Fruit fly (Drosophila melanogaster) whole organism, pupa: ENCODE data around the gene CG6865.

Source experiments
- CG10348 ChIP-seq: fragments of 200-800 bp; sonication (Bioruptor generic); IDR thresholded peaks from 2 replicates; pipeline ENCODE4 v1.3.6; 2022; ENCODE audit warnings: missing biosample characterization, missing genetic modification characterization
- CG12605 ChIP-seq: fragments of 200-800 bp; sonication (Bioruptor generic); IDR thresholded peaks from 2 replicates; pipeline ENCODE4 v1.3.6; 2022; ENCODE audit warnings: missing biosample characterization, missing genetic modification characterization
- CG13204 ChIP-seq: fragments of 200-800 bp; sonication (Bioruptor generic); optimal IDR thresholded peaks from 2 replicates; lab custom pipeline; 2018; ENCODE audit warnings: missing biosample characterization, mild to moderate bottlenecking, missing genetic modification characterization, moderate library complexity
- CG14655 ChIP-seq: fragments of 200-800 bp; sonication (Bioruptor generic); optimal IDR thresholded peaks from 3 replicates; lab custom pipeline; 2017; ENCODE audit warnings: mild to moderate bottlenecking, missing biosample characterization, missing genetic modification reagents, missing genetic modification characterization
- CG15710 ChIP-seq: fragments of 200-800 bp; sonication (Bioruptor generic); optimal IDR thresholded peaks from 2 replicates; lab custom pipeline; 2018; ENCODE audit warnings: missing biosample characterization, mild to moderate bottlenecking, missing genetic modification characterization, moderate library complexity
- CG17806 ChIP-seq: fragments of 200-800 bp; sonication (Bioruptor generic); optimal IDR thresholded peaks from 2 replicates; lab custom pipeline; 2018; ENCODE audit warnings: missing biosample characterization, mild to moderate bottlenecking, missing genetic modification characterization, moderate library complexity
- CG32121 ChIP-seq: fragments of 200-800 bp; sonication (Bioruptor generic); IDR thresholded peaks from 2 replicates; pipeline ENCODE4 v1.3.6; 2022; ENCODE audit warnings: missing biosample characterization, missing genetic modification characterization
- CG34367 ChIP-seq: fragments of 200-800 bp; sonication (Bioruptor generic); optimal IDR thresholded peaks from 2 replicates; lab custom pipeline; 2018; ENCODE audit warnings: missing biosample characterization, mild to moderate bottlenecking, missing genetic modification characterization
- CG4496 ChIP-seq: fragments of 200-800 bp; sonication (Bioruptor generic); IDR thresholded peaks from 3 replicates; pipeline ENCODE4 v1.3.6; 2022; ENCODE audit warnings: missing biosample characterization, missing genetic modification characterization
- CG8159 ChIP-seq: fragments of 200-800 bp; sonication (Bioruptor generic); optimal IDR thresholded peaks from 3 replicates; lab custom pipeline; 2018; ENCODE audit warnings: missing biosample characterization, mild to moderate bottlenecking, missing genetic modification characterization, moderate library complexity
- CG8301 ChIP-seq: fragments of 200-800 bp; sonication (Bioruptor generic); optimal IDR thresholded peaks from 2 replicates; lab custom pipeline; 2018; ENCODE audit warnings: missing biosample characterization, mild to moderate bottlenecking, missing genetic modification characterization
- CG9948 ChIP-seq: fragments of 200-800 bp; sonication (Bioruptor generic); optimal IDR thresholded peaks from 2 replicates; lab custom pipeline; 2018; ENCODE audit warnings: missing biosample characterization, mild to moderate bottlenecking, missing genetic modification characterization, moderate library complexity
- D1 ChIP-seq: fragments of 200-800 bp; sonication (Bioruptor generic); optimal IDR thresholded peaks from 2 replicates; lab custom pipeline; 2018; ENCODE audit warnings: missing biosample characterization, mild to moderate bottlenecking, missing genetic modification characterization, moderate library complexity
- EcR ChIP-seq: fragments of 200-800 bp; sonication (Bioruptor generic); optimal IDR thresholded peaks from 3 replicates; lab custom pipeline; 2019; ENCODE audit warnings: missing biosample characterization, missing genetic modification characterization, mild to moderate bottlenecking, moderate library complexity, missing genetic modification reagents
- Ets98B ChIP-seq: fragments of 200-800 bp; sonication (Bioruptor generic); IDR thresholded peaks from 2 replicates; pipeline ENCODE4 v1.3.6; 2022; ENCODE audit warnings: missing biosample characterization, missing genetic modification characterization
- Pif1A ChIP-seq: fragments of 200-800 bp; sonication (Bioruptor generic); optimal IDR thresholded peaks from 3 replicates; lab custom pipeline; 2016; ENCODE audit warnings: missing biosample characterization, missing genetic modification characterization
- Pif1B ChIP-seq: fragments of 200-800 bp; sonication (Bioruptor generic); optimal IDR thresholded peaks from 3 replicates; lab custom pipeline; 2016; ENCODE audit warnings: missing biosample characterization, missing genetic modification characterization
- Snoo ChIP-seq: fragments of 200-800 bp; sonication (Bioruptor generic); optimal IDR thresholded peaks from 3 replicates; lab custom pipeline; 2017; ENCODE audit warnings: missing biosample characterization, mild to moderate bottlenecking, missing genetic modification characterization, inconsistent platforms
- fd96Ca ChIP-seq: fragments of 200-800 bp; sonication (Bioruptor generic); IDR thresholded peaks from 3 replicates; pipeline ENCODE4 v1.3.6; 2022; ENCODE audit warnings: missing biosample characterization, missing genetic modification characterization
- gl ChIP-seq: fragments of 200-800 bp; sonication (Bioruptor generic); optimal IDR thresholded peaks from 2 replicates; lab custom pipeline; 2018; ENCODE audit warnings: missing biosample characterization, mild to moderate bottlenecking, missing genetic modification characterization
- rn ChIP-seq: fragments of 200-800 bp; sonication (Bioruptor generic); IDR thresholded peaks from 2 replicates; pipeline ENCODE4 v1.3.6; 2022; ENCODE audit warnings: missing biosample characterization, missing genetic modification characterization

Gene CG6865

dm6 chr3L:18881613-18882012 lies 18.2 kb downstream of the CG6865 start:
- no peak for TF ChIP-seq CG34367 (tag; lab: Kevin White, UChicago)

DNA sequence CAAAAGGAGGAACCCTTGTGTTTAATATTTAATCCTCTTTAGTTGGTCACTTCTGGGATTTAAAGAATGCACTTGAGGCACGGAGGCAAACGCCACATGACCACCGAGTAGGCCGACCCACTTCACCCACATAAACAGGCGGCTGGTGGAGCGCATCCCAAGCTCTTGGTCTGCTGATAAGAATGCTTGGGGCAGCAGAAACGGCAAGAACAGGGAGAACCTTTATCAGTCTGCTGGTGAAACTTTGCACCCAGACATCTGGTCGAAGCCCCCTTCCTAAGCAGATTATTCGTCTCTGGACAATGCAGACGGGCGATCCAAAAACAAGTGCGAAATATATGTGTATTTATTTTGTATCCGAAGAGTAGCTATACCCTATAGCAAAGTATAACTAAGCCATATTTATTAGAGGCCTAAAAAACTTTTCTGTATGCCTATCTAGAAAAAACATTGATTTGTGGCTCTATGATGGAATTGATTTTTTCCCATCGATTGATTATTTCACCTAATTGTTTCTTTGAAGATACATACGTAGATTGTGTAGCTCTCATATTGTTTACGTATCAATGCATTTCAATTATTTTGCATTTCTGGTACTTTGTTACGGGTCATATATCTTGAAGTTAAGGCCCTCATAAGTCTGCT lies 25.9 kb downstream of the CG6865 start:
- TF ChIP-seq CG14655 (GFP tag; lab: Kevin White, UChicago) (peak; percentile 36), Pif1A (GFP tag; lab: Kevin White, UChicago) (peak; percentile 19), CG32121 (0 out of 2 replicates have a peak, but pooled peaks have one; percentile 14), CG8159 (tag; lab: Kevin White, UChicago) (peak; percentile 47), CG34367 (tag; lab: Kevin White, UChicago) (no peak), gl (tag; lab: Kevin White, UChicago) (peak; percentile 62), CG13204 (GFP tag; lab: Kevin White, UChicago) (no peak), Ets98B (peak; percentile 72), CG12605 (GFP tag; lab: Robert Waterston, UW) (peak; percentile 56), EcR (GFP tag; lab: Kevin White, UChicago) (peak; percentile 71), Snoo (tag; lab: Kevin White, UChicago) (peak; percentile 16), CG8301 (tag; lab: Kevin White, UChicago) (peak; percentile 26), Pif1B (GFP tag; lab: Kevin White, UChicago) (no peak), fd96Ca (GFP tag; lab: Robert Waterston, UW) (no peak), CG4496 (GFP tag; lab: Robert Waterston, UW) (peak; percentile 75; the same call in 2 of the 3 replicates), CG17806 (tag; lab: Kevin White, UChicago) (peak; percentile 4), CG10348 (GFP tag; lab: Robert Waterston, UW) (no peak)

DNA sequence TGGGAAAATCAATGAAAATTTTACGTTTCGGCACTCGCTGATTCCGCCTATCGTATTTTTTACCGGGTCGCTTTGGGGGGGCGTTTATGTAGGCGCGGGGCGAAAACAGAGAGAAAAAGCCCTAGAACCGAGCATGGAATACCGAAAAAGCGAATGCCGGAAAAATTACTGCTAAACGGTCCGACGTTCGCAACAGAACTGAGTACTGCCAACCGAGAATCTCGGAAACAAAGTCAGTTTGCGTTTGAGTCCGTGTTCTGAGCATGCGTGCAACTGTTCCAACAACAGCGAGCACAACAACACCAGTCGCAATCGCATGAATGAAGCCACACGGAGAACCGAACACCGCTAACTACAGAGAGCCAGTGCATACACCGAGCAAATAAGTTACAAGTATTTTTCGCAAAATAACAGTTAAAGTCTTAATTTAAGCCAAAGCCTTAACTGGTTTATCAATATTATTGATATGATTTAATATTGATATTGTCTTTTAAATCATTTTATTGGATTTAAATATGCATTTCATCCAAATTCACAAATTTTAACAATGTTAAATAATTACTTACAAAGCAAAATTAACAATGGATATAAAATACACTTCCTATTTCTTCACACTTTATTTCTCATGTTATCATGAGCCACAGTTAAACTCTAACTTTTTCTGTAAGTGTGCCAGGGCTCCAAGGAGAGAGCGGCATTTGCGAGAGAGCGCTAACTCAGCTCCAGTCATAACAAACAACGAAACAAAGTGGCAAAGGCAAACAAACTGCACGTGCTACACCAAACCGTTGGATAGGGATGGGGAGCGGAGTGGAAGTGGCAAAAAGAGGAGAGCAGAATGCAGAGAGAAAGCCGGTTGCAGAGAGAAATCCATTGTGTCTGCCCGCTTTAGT lies 27.1 kb downstream of the CG6865 start, which contains the start of gene CG3961:
CG3961 (minus strand) TSS at position 201 of the 893 bp plus-strand sequence.
- peak; percentile 94 for TF ChIP-seq Pif1A (GFP tag; lab: Kevin White, UChicago)
- TF ChIP-seq EcR (GFP tag; lab: Kevin White, UChicago): peak; percentile 70
- TF ChIP-seq CG34367 (tag; lab: Kevin White, UChicago): peak; percentile 99
- peak; percentile 100 for TF ChIP-seq CG14655 (GFP tag; lab: Kevin White, UChicago)
- peak; percentile 99 for TF ChIP-seq Snoo (tag; lab: Kevin White, UChicago)
- peak; percentile 90 for TF ChIP-seq gl (tag; lab: Kevin White, UChicago)
- TF ChIP-seq CG8159 (tag; lab: Kevin White, UChicago): peak; percentile 98
- TF ChIP-seq CG10348 (GFP tag; lab: Robert Waterston, UW): peak; percentile 69; the same call in 1 of the 2 replicates
- TF ChIP-seq fd96Ca (GFP tag; lab: Robert Waterston, UW): peak; percentile 65; the same call in 2 of the 3 replicates
- peak; percentile 98 for TF ChIP-seq D1 (tag; lab: Kevin White, UChicago)
- TF ChIP-seq CG4496 (GFP tag; lab: Robert Waterston, UW): peak; percentile 88
- TF ChIP-seq CG17806 (tag; lab: Kevin White, UChicago): peak; percentile 99
- peak; percentile 95 for TF ChIP-seq CG32121
- peak; percentile 96 for TF ChIP-seq Pif1B (GFP tag; lab: Kevin White, UChicago)
- peak; percentile 99 for TF ChIP-seq CG8301 (tag; lab: Kevin White, UChicago)
- TF ChIP-seq CG15710 (tag; lab: Kevin White, UChicago): peak; percentile 99
- peak; percentile 80 for TF ChIP-seq Ets98B
- TF ChIP-seq CG9948 (tag; lab: Kevin White, UChicago): peak; percentile 99
- peak; percentile 81 for TF ChIP-seq rn (GFP tag; lab: Robert Waterston, UW)
- peak; percentile 94 for TF ChIP-seq CG13204 (GFP tag; lab: Kevin White, UChicago)
- TF ChIP-seq CG12605 (GFP tag; lab: Robert Waterston, UW): peak; percentile 81

- TF ChIP-seq Snoo (tag; lab: Kevin White, UChicago): no peak
- peak; percentile 83 for TF ChIP-seq EcR (GFP tag; lab: Kevin White, UChicago)
Measured at dm6 chr3L:18891986-18892385, 28.5 kb downstream of the CG6865 start, which contains the start of gene NijB. NijB (plus strand) TSS chr3L:18892383.

DNA sequence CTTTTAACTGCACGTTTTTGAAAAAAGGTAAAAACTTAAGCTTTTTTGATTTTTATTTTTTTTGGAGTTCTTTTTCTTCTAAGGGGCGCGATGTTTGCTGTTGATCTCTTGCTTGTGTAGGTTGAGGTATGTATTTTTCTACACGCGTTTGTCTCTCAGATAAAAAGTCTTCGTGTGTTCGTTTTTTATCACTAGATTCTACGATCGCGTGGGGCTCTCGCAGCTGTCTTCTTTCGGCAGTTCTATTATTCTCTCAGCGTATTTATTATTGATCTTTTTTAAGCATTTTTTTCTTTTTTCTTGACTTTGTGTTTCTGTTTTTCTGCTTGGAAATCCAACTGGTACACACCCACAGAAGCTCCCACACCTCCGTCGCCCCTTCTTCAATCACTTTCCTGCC lies 31.6 kb downstream of the CG6865 start:
- TF ChIP-seq CG4496 (GFP tag; lab: Robert Waterston, UW) (peak; percentile 77), Pif1A (GFP tag; lab: Kevin White, UChicago) (no peak), CG32121 (peak; percentile 27; the same call in 1 of the 2 replicates), CG12605 (GFP tag; lab: Robert Waterston, UW) (peak; percentile 46; the same call in 1 of the 2 replicates), Ets98B (peak; percentile 63; the same call in 1 of the 2 replicates)
